Worm (Caenorhabditis elegans) whole organism, young adult: ENCODE results near the gene F25B5.3.

Experiments used
- F37B4.10 ChIP-seq: fragments of 200-800 bp; sonication (Bioruptor generic); IDR thresholded peaks from 2 replicates; pipeline ENCODE4 v1.3.6; 2022; ENCODE audit warnings: missing genetic modification characterization, missing compliant biosample characterization
- dpl-1 ChIP-seq: fragments of 150-350 bp; optimal IDR thresholded peaks from 2 replicates; lab custom pipeline; 2014; ENCODE audit warnings: missing biosample characterization, missing genetic modification reagents, missing genetic modification characterization
- mes-4 ChIP-seq: sonication (generic microtip); optimal IDR thresholded peaks from 2 replicates; lab custom pipeline; 2016; ENCODE audit warnings: missing genotype, missing genetic modification characterization, missing compliant biosample characterization
- nfya-1 ChIP-seq: sonication (generic microtip); optimal IDR thresholded peaks from 2 replicates; lab custom pipeline; 2017; ENCODE audit warnings: antibody characterized with exemption, missing compliant biosample characterization, missing genetic modification characterization, borderline replicate concordance; ENCODE audit not compliant: insufficient read depth
- rcor-1 ChIP-seq: fragments of 200-800 bp; sonication (Bioruptor generic); IDR thresholded peaks from 2 replicates; pipeline ENCODE4 v1.3.6; 2022; ENCODE audit warnings: missing genetic modification reagents, missing genetic modification characterization, missing compliant biosample characterization
- sdz-38 ChIP-seq: sonication (generic microtip); optimal IDR thresholded peaks from 2 replicates; lab custom pipeline; 2016; ENCODE audit warnings: missing genotype, missing genetic modification characterization, missing compliant biosample characterization
- sptf-2 ChIP-seq: fragments of 200-800 bp; sonication (Bioruptor generic); optimal IDR thresholded peaks from 2 replicates; lab custom pipeline; 2018; ENCODE audit warnings: mild to moderate bottlenecking, missing genetic modification characterization, missing compliant biosample characterization
- unc-62 ChIP-seq: fragments of 150-350 bp; optimal IDR thresholded peaks from 2 replicates; lab custom pipeline; 2014; ENCODE audit warnings: missing biosample characterization, missing genetic modification reagents, missing genetic modification characterization

DNA sequence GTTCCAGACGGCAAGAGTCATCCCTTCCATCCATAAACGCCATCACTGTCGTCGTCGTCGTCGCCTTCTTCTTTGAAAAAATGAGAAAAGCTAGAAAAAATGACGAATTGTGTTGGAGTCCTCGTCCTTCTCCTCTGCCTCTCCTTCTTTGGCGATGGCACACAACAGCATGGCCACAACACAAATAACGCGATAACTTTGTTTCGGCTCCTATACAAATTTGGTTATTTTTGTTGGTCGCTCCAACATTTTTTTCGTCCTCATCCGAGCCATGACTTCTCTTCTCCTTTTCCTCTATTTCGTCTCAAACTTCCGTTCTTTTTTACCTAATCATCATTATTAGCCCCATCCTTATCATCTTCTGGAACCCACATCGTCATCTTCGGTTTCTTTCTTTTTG, 43.4 kb downstream of the F25B5.3 start:
- TF ChIP-seq unc-62 (GFP tag; lab: Kevin White, UChicago) (no peak), F37B4.10 (GFP tag; lab: Robert Waterston, UW) (no peak), sdz-38 (tag; lab: Kevin White, UChicago) (no peak), mes-4 (tag; lab: Kevin White, UChicago) (no peak), rcor-1 (no peak), sptf-2 (GFP tag; lab: Kevin White, UChicago) (no peak), nfya-1 (tag; lab: Kevin White, UChicago) (no peak), dpl-1 (GFP tag; lab: Kevin White, UChicago) (no peak)
